Worm (Caenorhabditis elegans) whole organism, L4 larva: Measurements from ENCODE around the gene T16G12.7.

Experiments used
- R02D3.7 ChIP-seq: fragments of 150-350 bp; sonication (generic microtip); optimal IDR thresholded peaks from 3 replicates; lab custom pipeline; 2014; ENCODE audit warnings: missing biosample characterization, missing genetic modification characterization
- T20F7.1 ChIP-seq: fragments of 200-800 bp; sonication (Bioruptor generic); optimal IDR thresholded peaks from 2 replicates; lab custom pipeline; 2018; ENCODE audit warnings: mild to moderate bottlenecking, missing genetic modification characterization, missing compliant biosample characterization
- Y75B8A.6 ChIP-seq: fragments of 200-800 bp; sonication (Bioruptor generic); IDR thresholded peaks from 2 replicates; pipeline ENCODE4 v1.3.6; 2022; ENCODE audit warnings: missing genetic modification reagents, missing genetic modification characterization, missing compliant biosample characterization
- aha-1 ChIP-seq: fragments of 150-350 bp; peaks from one replicate; lab custom pipeline; 2014; ENCODE audit warnings: missing biosample characterization, missing genetic modification characterization
- ama-1 ChIP-seq: fragments of 150-350 bp; optimal IDR thresholded peaks from 2 replicates; lab custom pipeline; 2014; ENCODE audit warnings: inconsistent platforms, mixed read lengths
- dpl-1 ChIP-seq: fragments of 150-350 bp; optimal IDR thresholded peaks from 2 replicates; lab custom pipeline; 2014; ENCODE audit warnings: missing biosample characterization, missing genetic modification reagents, missing genetic modification characterization
- duxl-1 ChIP-seq: sonication (generic microtip); optimal IDR thresholded peaks from 2 replicates; lab custom pipeline; 2016; ENCODE audit warnings: mild to moderate bottlenecking, missing genetic modification characterization, moderate library complexity, missing compliant biosample characterization; ENCODE audit not compliant: poor library complexity
- egl-27 ChIP-seq: sonication (generic microtip); optimal IDR thresholded peaks from 3 replicates; lab custom pipeline; 2017; ENCODE audit warnings: missing biosample characterization, missing genetic modification reagents, missing genetic modification characterization
- nhr-11 ChIP-seq: fragments of 150-350 bp; optimal IDR thresholded peaks from 2 replicates; lab custom pipeline; 2014; ENCODE audit warnings: missing biosample characterization, missing genetic modification characterization
- nhr-28 ChIP-seq: fragments of 150-350 bp; optimal IDR thresholded peaks from 2 replicates; lab custom pipeline; 2014; ENCODE audit warnings: missing biosample characterization, missing genetic modification characterization
- nhr-77 ChIP-seq: fragments of 150-350 bp; optimal IDR thresholded peaks from 2 replicates; lab custom pipeline; 2014; ENCODE audit warnings: missing biosample characterization, missing genetic modification characterization
- zfp-3 ChIP-seq: fragments of 200-800 bp; sonication (Bioruptor generic); conservative IDR thresholded peaks from 2 replicates; pipeline ENCODE4 v1.3.6; 2022; ENCODE audit warnings: missing genetic modification reagents, missing genetic modification characterization, missing compliant biosample characterization

DNA sequence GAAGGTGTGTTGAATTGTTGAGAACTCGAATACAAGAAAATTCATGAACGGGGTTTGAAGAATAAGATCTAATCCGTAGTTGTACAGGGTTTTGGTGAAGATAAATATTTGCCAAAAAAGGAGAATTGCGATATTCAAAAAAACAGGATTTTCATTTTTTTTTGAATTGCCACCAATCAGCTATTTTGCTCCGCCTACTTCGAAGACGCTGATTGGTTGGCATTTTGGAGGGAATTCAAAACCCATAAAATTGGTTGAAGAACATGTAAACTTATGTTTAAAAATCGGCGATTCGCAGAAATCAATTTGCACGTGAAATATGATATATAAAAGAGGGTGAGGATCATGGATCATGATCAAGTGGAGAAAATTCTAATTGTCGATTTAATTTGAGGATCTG lies 36.1 kb upstream of the T16G12.7 start:
- TF ChIP-seq Y75B8A.6 (no peak), aha-1 (tag; lab: Kevin White, UChicago) (no peak), nhr-11 (tag; lab: Kevin White, UChicago) (no peak), ama-1 (lab: Kevin White, UChicago) (no peak), dpl-1 (GFP tag; lab: Kevin White, UChicago) (no peak), T20F7.1 (GFP tag; lab: Kevin White, UChicago) (no peak), zfp-3 (GFP tag; lab: Robert Waterston, UW) (no peak), egl-27 (tag; lab: Kevin White, UChicago) (no peak), R02D3.7 (tag; lab: Kevin White, UChicago) (no peak), nhr-77 (no peak), duxl-1 (tag; lab: Kevin White, UChicago) (no peak), nhr-28 (tag; lab: Kevin White, UChicago) (no peak)
